Worm (Caenorhabditis elegans) whole organism, L2 larva: Measurements from ENCODE around the gene rei-1.

Source experiments
- F13H6.1 ChIP-seq: sonication (generic microtip); optimal IDR thresholded peaks from 2 replicates; lab custom pipeline; 2016; ENCODE audit warnings: missing genetic modification characterization, missing compliant biosample characterization
- R02D3.7 ChIP-seq: fragments of 150-350 bp; optimal IDR thresholded peaks from 2 replicates; lab custom pipeline; 2014; ENCODE audit warnings: missing biosample characterization, missing genetic modification characterization
- Y55F3AM.14 ChIP-seq: fragments of 200-800 bp; sonication (Bioruptor generic); optimal IDR thresholded peaks from 2 replicates; lab custom pipeline; 2018; ENCODE audit warnings: mild to moderate bottlenecking, missing genetic modification characterization, missing compliant biosample characterization
- ZK546.5 ChIP-seq: sonication (generic microtip); optimal IDR thresholded peaks from 2 replicates; lab custom pipeline; 2017; ENCODE audit warnings: missing biosample characterization, missing genetic modification characterization
- alr-1 ChIP-seq: fragments of 150-350 bp; optimal IDR thresholded peaks from 2 replicates; lab custom pipeline; 2014; ENCODE audit warnings: missing biosample characterization, missing genetic modification characterization
- aly-2 ChIP-seq: fragments of 150-350 bp; optimal IDR thresholded peaks from 2 replicates; lab custom pipeline; 2014; ENCODE audit warnings: missing biosample characterization, missing genetic modification characterization
- ama-1 ChIP-seq: fragments of 150-350 bp; optimal IDR thresholded peaks from 2 replicates; lab custom pipeline; 2018; ENCODE audit warnings: inconsistent platforms
- blmp-1 ChIP-seq: sonication (generic microtip); optimal IDR thresholded peaks from 2 replicates; lab custom pipeline; 2017; ENCODE audit warnings: missing genetic modification characterization, mild to moderate bottlenecking, missing compliant biosample characterization, antibody characterized with exemption, moderate library complexity; ENCODE audit not compliant: insufficient read depth
- ceh-82 ChIP-seq: fragments of 150-350 bp; optimal IDR thresholded peaks from 2 replicates; lab custom pipeline; 2014; ENCODE audit warnings: missing biosample characterization, missing genetic modification characterization
- crh-2 ChIP-seq: sonication (generic microtip); optimal IDR thresholded peaks from 2 replicates; lab custom pipeline; 2017; ENCODE audit warnings: missing biosample characterization, missing genetic modification characterization
- dmd-4 ChIP-seq: sonication (generic microtip); optimal IDR thresholded peaks from 2 replicates; lab custom pipeline; 2017; ENCODE audit warnings: missing biosample characterization, missing genetic modification characterization
- elt-1 ChIP-seq: fragments of 150-350 bp; optimal IDR thresholded peaks from 2 replicates; lab custom pipeline; 2014; ENCODE audit warnings: missing biosample characterization, missing genetic modification characterization
- gmeb-1 ChIP-seq: fragments of 150-350 bp; optimal IDR thresholded peaks from 2 replicates; lab custom pipeline; 2014; ENCODE audit warnings: missing biosample characterization, missing genetic modification characterization
- lin-11 ChIP-seq: fragments of 150-350 bp; sonication (generic microtip); optimal IDR thresholded peaks from 2 replicates; lab custom pipeline; 2014; ENCODE audit warnings: missing biosample characterization, missing genetic modification characterization, inconsistent platforms, mixed read lengths
- lin-39 ChIP-seq: fragments of 150-350 bp; optimal IDR thresholded peaks from 2 replicates; lab custom pipeline; 2014; ENCODE audit warnings: missing biosample characterization, missing genetic modification reagents, missing genetic modification characterization
- lsy-2 ChIP-seq, 2 experiments: fragments of 150-350 bp in 1 of 2; sonication (generic microtip) in 1 of 2; optimal IDR thresholded peaks; 2 replicates each; lab custom pipeline; 2014 to 2017; ENCODE audit warnings: missing biosample characterization in 2 of 2, missing genetic modification characterization in 2 of 2
- mdl-1 ChIP-seq, 2 experiments: fragments of 150-350 bp in 1 of 2; sonication (generic microtip) in 1 of 2; optimal IDR thresholded peaks; 2 replicates each; lab custom pipeline; 2017; ENCODE audit warnings: missing biosample characterization in 2 of 2, missing genetic modification characterization in 2 of 2
- nhr-10 ChIP-seq: sonication (generic microtip); optimal IDR thresholded peaks from 2 replicates; lab custom pipeline; 2017; ENCODE audit warnings: missing biosample characterization, missing genetic modification characterization
- nhr-11 ChIP-seq: fragments of 150-350 bp; optimal IDR thresholded peaks from 2 replicates; lab custom pipeline; 2014; ENCODE audit warnings: missing biosample characterization, missing genetic modification characterization
- nhr-12 ChIP-seq: fragments of 150-350 bp; optimal IDR thresholded peaks from 2 replicates; lab custom pipeline; 2014; ENCODE audit warnings: missing biosample characterization, missing genetic modification characterization
- nhr-21 ChIP-seq: fragments of 150-350 bp; optimal IDR thresholded peaks from 2 replicates; lab custom pipeline; 2014; ENCODE audit warnings: missing biosample characterization, missing genetic modification characterization
- nhr-23 ChIP-seq: fragments of 150-350 bp; optimal IDR thresholded peaks from 2 replicates; lab custom pipeline; 2014; ENCODE audit warnings: missing biosample characterization, missing genetic modification reagents, missing genetic modification characterization
- nhr-237 ChIP-seq: fragments of 150-350 bp; optimal IDR thresholded peaks from 2 replicates; lab custom pipeline; 2014; ENCODE audit warnings: missing biosample characterization, missing genetic modification characterization
- nhr-25 ChIP-seq: fragments of 150-350 bp; sonication (generic microtip); optimal IDR thresholded peaks from 3 replicates; lab custom pipeline; 2014; ENCODE audit warnings: missing biosample characterization, missing genetic modification characterization
- nhr-6 ChIP-seq: fragments of 150-350 bp; optimal IDR thresholded peaks from 2 replicates; lab custom pipeline; 2014; ENCODE audit warnings: missing biosample characterization, missing genetic modification characterization
- nhr-77 ChIP-seq: fragments of 150-350 bp; optimal IDR thresholded peaks from 2 replicates; lab custom pipeline; 2014; ENCODE audit warnings: missing biosample characterization, missing genetic modification characterization
- peb-1 ChIP-seq: fragments of 150-350 bp; optimal IDR thresholded peaks from 2 replicates; lab custom pipeline; 2014; ENCODE audit warnings: missing biosample characterization, missing genetic modification characterization
- skn-1 ChIP-seq: sonication (generic microtip); optimal IDR thresholded peaks from 2 replicates; lab custom pipeline; 2017; ENCODE audit warnings: missing biosample characterization, missing genetic modification characterization
- sma-9 ChIP-seq, 2 experiments: fragments of 150-350 bp in 1 of 2; sonication (generic microtip) in 1 of 2; optimal IDR thresholded peaks; 2 replicates each; lab custom pipeline; 2014 to 2016; ENCODE audit warnings: missing genetic modification characterization in 2 of 2, mild to moderate bottlenecking in 1 of 2, missing biosample characterization in 1 of 2, missing compliant biosample characterization in 1 of 2, missing genetic modification reagents in 1 of 2, moderate library complexity in 1 of 2
- snpc-4 ChIP-seq: fragments of 150-350 bp; optimal IDR thresholded peaks from 2 replicates; lab custom pipeline; 2014; ENCODE audit warnings: missing biosample characterization, missing genetic modification characterization
- unc-39 ChIP-seq: fragments of 150-350 bp; optimal IDR thresholded peaks from 2 replicates; lab custom pipeline; 2014; ENCODE audit warnings: missing biosample characterization, missing genetic modification characterization
- unc-55 ChIP-seq: fragments of 150-350 bp; sonication (generic microtip); optimal IDR thresholded peaks from 3 replicates; lab custom pipeline; 2014; ENCODE audit warnings: missing biosample characterization, missing genetic modification reagents, missing genetic modification characterization
- unc-62 ChIP-seq: fragments of 150-350 bp; optimal IDR thresholded peaks from 2 replicates; lab custom pipeline; 2014; ENCODE audit warnings: missing biosample characterization, missing genetic modification reagents, missing genetic modification characterization
- zag-1 ChIP-seq: fragments of 150-350 bp; optimal IDR thresholded peaks from 2 replicates; lab custom pipeline; 2014; ENCODE audit warnings: missing biosample characterization, missing genetic modification characterization
- ztf-1 ChIP-seq: fragments of 200-800 bp; sonication (Bioruptor generic); conservative IDR thresholded peaks from 2 replicates; pipeline ENCODE4 v1.3.6; 2022; ENCODE audit warnings: missing genetic modification characterization, missing compliant biosample characterization
- ztf-4 ChIP-seq: fragments of 150-350 bp; optimal IDR thresholded peaks from 2 replicates; lab custom pipeline; 2014; ENCODE audit warnings: missing biosample characterization, missing genetic modification characterization

The rei-1 gene

DNA sequence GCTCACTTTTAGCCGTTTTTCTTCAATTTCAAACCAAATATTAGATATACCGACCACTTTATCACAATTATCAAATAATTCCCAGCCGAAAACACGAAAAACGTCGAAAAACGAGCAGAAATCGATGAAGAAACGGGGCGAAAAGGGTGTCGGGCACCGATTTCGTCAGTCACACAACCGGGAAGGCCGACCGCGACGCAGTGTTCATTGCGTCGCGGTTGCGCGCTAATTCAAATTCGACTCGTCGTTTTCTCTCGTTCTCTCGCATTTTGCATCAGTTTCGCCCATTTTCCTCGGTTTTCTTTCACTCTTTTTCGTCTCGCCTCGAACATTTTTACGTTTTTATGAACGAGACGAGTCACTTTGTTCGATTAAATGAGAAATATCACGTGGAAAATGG lies 10.4 kb downstream of the rei-1 start (continued):
- TF ChIP-seq ceh-82 = no peak
- no peak for TF ChIP-seq R02D3.7 (tag; lab: Kevin White, UChicago)
- TF ChIP-seq nhr-237 = no peak
- no peak for TF ChIP-seq nhr-10 (tag; lab: Kevin White, UChicago)

DNA sequence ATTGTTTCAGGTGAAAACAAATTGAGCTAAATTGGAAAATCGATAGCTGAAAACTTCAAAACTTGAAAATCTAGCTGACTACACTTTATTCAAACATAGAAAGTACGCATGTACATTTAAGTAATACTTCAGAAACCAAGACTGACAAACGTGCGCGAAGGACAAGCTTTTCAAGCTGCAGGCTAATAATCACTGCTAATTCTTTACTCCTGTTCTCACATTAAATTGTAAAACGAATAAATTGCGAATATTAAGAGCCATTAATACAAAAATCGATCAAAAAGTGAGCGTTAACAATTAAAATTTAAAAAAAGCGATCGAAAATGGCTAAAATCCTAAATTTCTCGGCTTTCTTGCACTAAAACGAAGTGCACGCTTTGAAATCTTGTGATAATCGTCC lies 10.9 kb downstream of the rei-1 start:
- TF ChIP-seq nhr-25 (no peak), zag-1 (tag; lab: Kevin White, UChicago) (no peak), peb-1 (tag; lab: Kevin White, UChicago) (no peak), crh-2 (tag; lab: Kevin White, UChicago) (no peak), snpc-4 (no peak), nhr-10 (tag; lab: Kevin White, UChicago) (no peak), ztf-4 (no peak), lin-39 (tag; lab: Kevin White, UChicago) (no peak), lsy-2 (tag; optimal IDR thresholded peaks at IDR 0.05; lab: Kevin White, UChicago) (no peak), unc-39 (tag; lab: Kevin White, UChicago) (no peak), nhr-11 (tag; lab: Kevin White, UChicago) (no peak), nhr-6 (tag; lab: Kevin White, UChicago) (no peak), nhr-77 (tag; lab: Kevin White, UChicago) (no peak), skn-1 (tag; lab: Kevin White, UChicago) (no peak), R02D3.7 (tag; lab: Kevin White, UChicago) (no peak), nhr-23 (no peak)

DNA sequence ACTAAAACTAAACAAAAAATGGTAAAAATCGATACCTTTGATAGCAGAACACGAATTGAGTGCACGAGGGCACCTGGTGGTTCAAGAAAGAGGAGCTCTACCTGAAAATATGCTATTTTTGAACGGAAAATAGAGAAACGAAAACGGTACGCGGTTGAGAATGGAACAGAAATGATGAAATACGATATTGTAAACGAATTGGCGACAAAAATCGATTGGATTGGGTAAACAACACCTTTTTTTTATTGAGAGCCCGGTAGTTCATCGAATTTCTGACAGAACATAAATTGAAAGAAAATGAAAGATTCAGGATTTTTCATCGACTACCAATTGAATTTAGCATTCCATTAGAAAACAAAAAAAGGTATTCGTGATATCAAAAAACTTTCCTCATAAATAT lies 11.5 kb downstream of the rei-1 start, which contains the start of gene kin-19:
Gene kin-19 (minus strand): TSS at position 101 of the 400 bp plus-strand sequence.
- no peak for TF ChIP-seq nhr-25
- TF ChIP-seq aly-2 (tag; lab: Kevin White, UChicago) = no peak
- no peak for TF ChIP-seq ztf-4
- no peak for TF ChIP-seq elt-1 (tag; lab: Kevin White, UChicago)
- TF ChIP-seq nhr-12 (tag; lab: Kevin White, UChicago) = no peak
- no peak for TF ChIP-seq lin-39 (tag; lab: Kevin White, UChicago)
- TF ChIP-seq mdl-1 (tag; optimal IDR thresholded peaks at IDR 0.05; lab: Kevin White, UChicago) = no peak
- TF ChIP-seq Y55F3AM.14 = no peak
- TF ChIP-seq dmd-4 (tag; lab: Kevin White, UChicago) = no peak
- TF ChIP-seq nhr-23 = no peak
- TF ChIP-seq lin-11 = no peak
- TF ChIP-seq unc-55 (GFP tag; lab: Kevin White, UChicago) = no peak
- no peak for TF ChIP-seq ztf-1 (GFP tag; lab: Robert Waterston, UW)
- TF ChIP-seq nhr-6 (tag; lab: Kevin White, UChicago) = no peak
- no peak for TF ChIP-seq unc-62 (GFP tag; lab: Kevin White, UChicago)
- TF ChIP-seq alr-1 (tag; lab: Kevin White, UChicago) = no peak
- TF ChIP-seq ceh-82 = no peak
- no peak for TF ChIP-seq crh-2 (tag; lab: Kevin White, UChicago)
- TF ChIP-seq sma-9 (GFP tag; optimal IDR thresholded peaks at IDR 0.05; lab: Kevin White, UChicago) = no peak
- no peak for TF ChIP-seq sma-9 (tag; optimal IDR thresholded peaks at IDR 0.05; lab: Kevin White, UChicago)

DNA sequence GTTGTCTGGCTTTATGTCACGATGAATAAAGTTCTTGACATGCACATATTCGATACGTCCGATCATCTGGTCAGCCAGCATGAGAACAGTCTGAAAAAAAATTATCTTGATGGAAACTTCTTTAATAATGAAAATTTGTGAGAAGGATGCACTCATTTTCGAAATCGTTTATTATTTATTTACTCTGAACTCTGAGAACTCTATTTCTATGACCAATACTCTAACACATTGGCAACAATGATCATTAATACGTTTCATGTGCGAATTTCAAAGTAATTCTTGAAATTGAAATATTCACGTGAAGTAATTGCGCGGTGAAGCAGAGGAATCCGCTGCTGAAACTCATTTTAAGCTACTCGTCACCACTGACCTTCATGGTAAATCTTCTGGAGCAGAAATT lies 12.3 kb downstream of the rei-1 start:
- TF ChIP-seq unc-62 (GFP tag; lab: Kevin White, UChicago) (no peak), ceh-82 (no peak), F13H6.1 (tag; lab: Kevin White, UChicago) (no peak), nhr-21 (tag; lab: Kevin White, UChicago) (no peak), gmeb-1 (no peak), lsy-2 (tag; optimal IDR thresholded peaks at IDR 0.05; lab: Kevin White, UChicago) (no peak), ama-1 (lab: Kevin White, UChicago) (no peak), nhr-6 (tag; lab: Kevin White, UChicago) (no peak), nhr-12 (tag; lab: Kevin White, UChicago) (no peak), unc-55 (GFP tag; lab: Kevin White, UChicago) (no peak), nhr-77 (tag; lab: Kevin White, UChicago) (no peak), ZK546.5 (tag; lab: Kevin White, UChicago) (no peak), blmp-1 (tag; lab: Kevin White, UChicago) (no peak)
